Worm (Caenorhabditis elegans) whole organism, L4 larva: ENCODE data around the gene ddl-1.

Source experiments
- D1046.2 ChIP-seq: fragments of 200-800 bp; sonication (Bioruptor generic); IDR thresholded peaks from 2 replicates; pipeline ENCODE4 v1.3.6; 2022; ENCODE audit warnings: missing genetic modification characterization, missing compliant biosample characterization
- F37D6.2 ChIP-seq: sonication (generic microtip); optimal IDR thresholded peaks from 2 replicates; lab custom pipeline; 2016; ENCODE audit warnings: mild to moderate bottlenecking, missing genetic modification characterization, missing compliant biosample characterization
- F44E2.7 ChIP-seq: fragments of 200-800 bp; sonication (Bioruptor generic); IDR thresholded peaks from 2 replicates; pipeline ENCODE4 v2.1.2; 2022; ENCODE audit warnings: missing genetic modification characterization, missing compliant biosample characterization
- F49E8.2 ChIP-seq: sonication (generic microtip); optimal IDR thresholded peaks from 2 replicates; lab custom pipeline; 2016; ENCODE audit warnings: missing compliant biosample characterization, mild to moderate bottlenecking, missing genetic modification characterization, borderline replicate concordance
- R02D3.7 ChIP-seq: fragments of 150-350 bp; sonication (generic microtip); optimal IDR thresholded peaks from 3 replicates; lab custom pipeline; 2014; ENCODE audit warnings: missing biosample characterization, missing genetic modification characterization
- T26A8.4 ChIP-seq: fragments of 200-800 bp; sonication (Bioruptor generic); IDR thresholded peaks from 2 replicates; pipeline ENCODE4 v1.3.6; 2022; ENCODE audit warnings: missing genetic modification characterization, missing compliant biosample characterization
- Y105C5A.15 ChIP-seq: fragments of 200-800 bp; sonication (Bioruptor generic); IDR thresholded peaks from 2 replicates; pipeline ENCODE4 v1.3.6; 2022; ENCODE audit warnings: missing genetic modification characterization, missing compliant biosample characterization
- Y48G9A.11 ChIP-seq: fragments of 200-800 bp; sonication (Bioruptor generic); IDR thresholded peaks from 2 replicates; pipeline ENCODE4 v1.3.6; 2022; ENCODE audit warnings: missing genetic modification reagents, missing genetic modification characterization, missing compliant biosample characterization
- Y75B8A.6 ChIP-seq: fragments of 200-800 bp; sonication (Bioruptor generic); IDR thresholded peaks from 2 replicates; pipeline ENCODE4 v1.3.6; 2022; ENCODE audit warnings: missing genetic modification reagents, missing genetic modification characterization, missing compliant biosample characterization
- aha-1 ChIP-seq: fragments of 150-350 bp; peaks from one replicate; lab custom pipeline; 2014; ENCODE audit warnings: missing biosample characterization, missing genetic modification characterization
- aly-2 ChIP-seq: sonication (generic microtip); optimal IDR thresholded peaks from 2 replicates; lab custom pipeline; 2018; ENCODE audit warnings: missing biosample characterization, missing genetic modification characterization
- ceh-28 ChIP-seq: fragments of 150-350 bp; optimal IDR thresholded peaks from 2 replicates; lab custom pipeline; 2014; ENCODE audit warnings: missing biosample characterization, missing genetic modification reagents, missing genetic modification characterization
- ceh-62 ChIP-seq: sonication (generic microtip); optimal IDR thresholded peaks from 2 replicates; lab custom pipeline; 2017; ENCODE audit warnings: missing biosample characterization, missing genetic modification characterization
- ces-1 ChIP-seq: fragments of 150-350 bp; sonication (generic microtip); optimal IDR thresholded peaks from 4 replicates; lab custom pipeline; 2014; ENCODE audit warnings: missing biosample characterization, missing genetic modification reagents, missing genetic modification characterization
- cey-2 ChIP-seq: sonication (generic microtip); optimal IDR thresholded peaks from 3 replicates; lab custom pipeline; 2017; ENCODE audit warnings: missing genetic modification characterization, mild to moderate bottlenecking, missing compliant biosample characterization, antibody characterized with exemption, borderline replicate concordance; ENCODE audit not compliant: insufficient read depth
- daf-16 ChIP-seq, 3 experiments: sonication (generic microtip); optimal IDR thresholded peaks; 2 replicates each; lab custom pipeline; 2016 to 2017; ENCODE audit warnings: missing genetic modification characterization in 3 of 3, missing genetic modification reagents in 3 of 3, mild to moderate bottlenecking in 2 of 3, missing compliant biosample characterization in 2 of 3, missing biosample characterization in 1 of 3, moderate library complexity in 1 of 3
- daf-8 ChIP-seq: fragments of 200-800 bp; sonication (Bioruptor generic); IDR thresholded peaks from 2 replicates; pipeline ENCODE4 v1.3.6; 2022; ENCODE audit warnings: missing genetic modification characterization, missing compliant biosample characterization
- dmd-6 ChIP-seq: fragments of 200-800 bp; sonication (Bioruptor generic); IDR thresholded peaks from 2 replicates; pipeline ENCODE4 v1.3.6; 2022; ENCODE audit warnings: missing genetic modification reagents, missing genetic modification characterization, missing compliant biosample characterization
- dmd-8 ChIP-seq: fragments of 200-800 bp; sonication (Bioruptor generic); IDR thresholded peaks from 2 replicates; pipeline ENCODE4 v1.3.6; 2022; ENCODE audit warnings: missing genetic modification characterization, missing compliant biosample characterization
- duxl-1 ChIP-seq: sonication (generic microtip); optimal IDR thresholded peaks from 2 replicates; lab custom pipeline; 2016; ENCODE audit warnings: mild to moderate bottlenecking, missing genetic modification characterization, moderate library complexity, missing compliant biosample characterization; ENCODE audit not compliant: poor library complexity
- hif-1 ChIP-seq, 2 experiments: sonication (generic microtip); optimal IDR thresholded peaks; 2 replicates each; lab custom pipeline; 2016 to 2017; ENCODE audit warnings: missing compliant biosample characterization in 2 of 2, missing genetic modification characterization in 2 of 2, missing genetic modification reagents in 2 of 2, missing genotype in 2 of 2, mild to moderate bottlenecking in 1 of 2
- hlh-11 ChIP-seq: fragments of 200-800 bp; sonication (Bioruptor generic); optimal IDR thresholded peaks from 2 replicates; lab custom pipeline; 2018; ENCODE audit warnings: mild to moderate bottlenecking, missing genetic modification characterization, missing compliant biosample characterization
- hlh-30 ChIP-seq: sonication (generic microtip); optimal IDR thresholded peaks from 2 replicates; lab custom pipeline; 2017; ENCODE audit warnings: antibody characterized with exemption, mild to moderate bottlenecking, missing genetic modification characterization, missing compliant biosample characterization; ENCODE audit not compliant: insufficient read depth
- hmg-1.1 ChIP-seq: fragments of 200-800 bp; sonication (Bioruptor generic); IDR thresholded peaks from 2 replicates; pipeline ENCODE4 v1.3.6; 2022; ENCODE audit warnings: missing genetic modification reagents, missing genetic modification characterization, missing compliant biosample characterization
- jun-1 ChIP-seq: fragments of 150-350 bp; optimal IDR thresholded peaks from 2 replicates; lab custom pipeline; 2014; ENCODE audit warnings: missing biosample characterization, missing genetic modification reagents, missing genetic modification characterization
- lim-7 ChIP-seq: fragments of 200-800 bp; sonication (Bioruptor generic); IDR thresholded peaks from 2 replicates; pipeline ENCODE4 v1.3.6; 2022; ENCODE audit warnings: missing genetic modification characterization, missing compliant biosample characterization
- lin-38 ChIP-seq: fragments of 200-800 bp; sonication (Bioruptor generic); IDR thresholded peaks from 2 replicates; pipeline ENCODE4 v1.3.6; 2022; ENCODE audit warnings: missing genetic modification reagents, missing genetic modification characterization, missing compliant biosample characterization
- lin-39 ChIP-seq: fragments of 150-350 bp; optimal IDR thresholded peaks from 2 replicates; lab custom pipeline; 2014; ENCODE audit warnings: missing biosample characterization, missing genetic modification reagents, missing genetic modification characterization
- lir-3 ChIP-seq: sonication (generic microtip); optimal IDR thresholded peaks from 2 replicates; lab custom pipeline; 2016; ENCODE audit warnings: mild to moderate bottlenecking, missing genetic modification characterization, missing compliant biosample characterization
- mxl-3 ChIP-seq: fragments of 200-800 bp; sonication (Bioruptor generic); optimal IDR thresholded peaks from 2 replicates; lab custom pipeline; 2018; ENCODE audit warnings: mild to moderate bottlenecking, missing genetic modification characterization, missing compliant biosample characterization
- nhr-111 ChIP-seq: fragments of 200-800 bp; sonication (Bioruptor generic); optimal IDR thresholded peaks from 2 replicates; lab custom pipeline; 2018; ENCODE audit warnings: mild to moderate bottlenecking, missing genetic modification characterization, missing compliant biosample characterization
- nhr-28 ChIP-seq: fragments of 150-350 bp; optimal IDR thresholded peaks from 2 replicates; lab custom pipeline; 2014; ENCODE audit warnings: missing biosample characterization, missing genetic modification characterization
- nhr-6 ChIP-seq: fragments of 150-350 bp; optimal IDR thresholded peaks from 2 replicates; lab custom pipeline; 2014; ENCODE audit warnings: missing biosample characterization, missing genetic modification characterization
- nhr-76 ChIP-seq: fragments of 150-350 bp; optimal IDR thresholded peaks from 2 replicates; lab custom pipeline; 2014; ENCODE audit warnings: missing biosample characterization, missing genetic modification characterization
- php-3 ChIP-seq: fragments of 200-800 bp; sonication (Bioruptor generic); IDR thresholded peaks from 2 replicates; pipeline ENCODE4 v1.3.6; 2022; ENCODE audit warnings: missing genetic modification reagents, missing genetic modification characterization, missing compliant biosample characterization
- pqm-1 ChIP-seq: sonication (generic microtip); optimal IDR thresholded peaks from 2 replicates; lab custom pipeline; 2017; ENCODE audit warnings: missing biosample characterization, missing genetic modification characterization
- sdz-12 ChIP-seq: fragments of 200-800 bp; sonication (Bioruptor generic); optimal IDR thresholded peaks from 2 replicates; lab custom pipeline; 2018; ENCODE audit warnings: mild to moderate bottlenecking, missing genetic modification characterization, missing compliant biosample characterization
- snpc-1.2 ChIP-seq: fragments of 200-800 bp; sonication (Bioruptor generic); IDR thresholded peaks from 2 replicates; pipeline ENCODE4 v1.3.6; 2022; ENCODE audit warnings: missing genetic modification reagents, missing genetic modification characterization, missing compliant biosample characterization
- snpc-4 ChIP-seq: fragments of 150-350 bp; optimal IDR thresholded peaks from 2 replicates; lab custom pipeline; 2014; ENCODE audit warnings: missing biosample characterization, missing genetic modification characterization
- spr-1 ChIP-seq: sonication (generic microtip); optimal IDR thresholded peaks from 2 replicates; lab custom pipeline; 2016; ENCODE audit warnings: mild to moderate bottlenecking, missing genetic modification characterization, missing compliant biosample characterization
- unc-130 ChIP-seq: sonication (generic microtip); optimal IDR thresholded peaks from 2 replicates; lab custom pipeline; 2016; ENCODE audit warnings: missing genetic modification reagents, missing genetic modification characterization, missing compliant biosample characterization
- unc-39 ChIP-seq: sonication (generic microtip); optimal IDR thresholded peaks from 2 replicates; lab custom pipeline; 2017; ENCODE audit warnings: missing biosample characterization, missing genetic modification characterization
- unc-62 ChIP-seq, 3 experiments: fragments of 150-350 bp in 1 of 3; sonication (generic microtip); optimal IDR thresholded peaks in 2 of 3; peaks in 1 of 3; 1 replicate in 1 of 3; 2 replicates in 2 of 3; lab custom pipeline; 2014 to 2017; ENCODE audit warnings: missing biosample characterization in 3 of 3, missing genetic modification characterization in 3 of 3, missing genetic modification reagents in 3 of 3, missing genotype in 1 of 3
- vab-7 ChIP-seq: fragments of 200-800 bp; sonication (Bioruptor generic); IDR thresholded peaks from 2 replicates; pipeline ENCODE4 v1.3.6; 2022; ENCODE audit warnings: missing genetic modification reagents, missing genetic modification characterization, missing compliant biosample characterization
- zfp-2 ChIP-seq: sonication (generic microtip); optimal IDR thresholded peaks from 2 replicates; lab custom pipeline; 2016; ENCODE audit warnings: mild to moderate bottlenecking, missing genetic modification characterization, missing compliant biosample characterization
- zfp-3 ChIP-seq: fragments of 200-800 bp; sonication (Bioruptor generic); conservative IDR thresholded peaks from 2 replicates; pipeline ENCODE4 v1.3.6; 2022; ENCODE audit warnings: missing genetic modification reagents, missing genetic modification characterization, missing compliant biosample characterization
- ztf-11 ChIP-seq: fragments of 150-350 bp; optimal IDR thresholded peaks from 2 replicates; lab custom pipeline; 2014; ENCODE audit warnings: missing biosample characterization, missing genetic modification characterization

ddl-1 gene

DNA sequence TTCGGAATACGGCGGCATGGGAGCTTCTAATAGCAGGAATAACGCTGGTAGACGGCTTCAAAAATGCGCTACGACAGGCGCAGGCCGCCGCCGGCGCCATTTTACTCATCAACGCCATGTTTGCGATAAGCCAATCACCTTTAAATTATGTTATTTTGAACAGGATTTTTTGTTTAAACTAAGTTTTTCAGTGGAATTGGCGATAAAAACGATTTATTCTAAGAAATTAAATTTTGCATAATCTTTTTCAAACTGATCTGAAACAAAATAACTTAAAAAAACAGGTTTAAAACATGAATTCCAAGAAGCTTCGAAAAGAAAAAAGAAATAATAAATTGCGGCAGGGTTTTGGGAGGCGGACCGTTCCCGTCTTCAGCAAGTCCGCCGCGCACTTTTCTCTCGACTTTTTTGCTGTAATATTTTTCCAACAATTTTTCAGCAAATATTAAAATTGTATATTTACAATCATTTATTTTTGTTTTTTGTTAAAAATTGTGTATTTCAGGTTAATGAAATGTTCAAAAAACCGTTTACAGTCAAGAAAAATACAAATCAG lies 43.1 kb upstream of the ddl-1 start, which contains the start of the genes ndub-5 and eif-2D (continued):
- TF ChIP-seq zfp-3 (GFP tag; lab: Robert Waterston, UW) = no peak
- TF ChIP-seq vab-7 = no peak
- TF ChIP-seq lin-39 (tag; lab: Kevin White, UChicago) = no peak
- no peak for TF ChIP-seq ces-1 (GFP tag; lab: Kevin White, UChicago)
- no peak for TF ChIP-seq hmg-1.1 (GFP tag; lab: Robert Waterston, UW)
- no peak for TF ChIP-seq sdz-12 (GFP tag; lab: Kevin White, UChicago)
- no peak for TF ChIP-seq hif-1 (tag; optimal IDR thresholded peaks at IDR 0.05; lab: Kevin White, UChicago)
- TF ChIP-seq unc-39 (tag; lab: Kevin White, UChicago) = no peak
- TF ChIP-seq ceh-62 (tag; lab: Kevin White, UChicago) = no peak

DNA sequence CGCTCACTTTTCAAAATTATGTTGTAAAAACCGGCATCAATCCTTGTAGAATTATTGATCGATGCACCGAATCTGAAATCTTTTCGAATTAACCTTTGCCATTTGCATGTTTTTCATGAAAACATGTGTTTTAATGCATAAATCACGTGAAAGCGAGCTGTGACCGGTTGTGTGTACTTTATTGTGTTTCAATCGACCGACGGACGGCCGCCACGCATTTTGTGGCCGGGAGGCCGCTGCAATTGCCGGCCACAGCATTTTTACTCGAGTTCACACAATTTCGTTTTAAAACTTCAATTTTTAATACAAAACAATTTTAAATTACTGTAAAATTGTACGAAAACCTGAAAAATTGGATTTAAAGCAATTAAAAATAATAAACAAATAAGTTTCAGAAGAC lies 40.8 kb upstream of the ddl-1 start, which contains the start of gene C25H3.11:
Gene C25H3.11, minus strand, starts transcription at position 82 of the 400 bp plus-strand sequence.
- TF ChIP-seq lir-3 (tag; lab: Kevin White, UChicago) = no peak
- TF ChIP-seq lin-39 (tag; lab: Kevin White, UChicago) = no peak
- peak; percentile 86 for TF ChIP-seq hlh-30 (tag; lab: Kevin White, UChicago)
- TF ChIP-seq nhr-6 (tag; lab: Kevin White, UChicago) = no peak
- no peak for TF ChIP-seq jun-1 (tag; lab: Kevin White, UChicago)
- TF ChIP-seq pqm-1 (tag; lab: Kevin White, UChicago) = no peak
- no peak for TF ChIP-seq snpc-1.2
- TF ChIP-seq cey-2 = no peak
- peak; percentile 54 for TF ChIP-seq mxl-3
- TF ChIP-seq T26A8.4 (GFP tag; lab: Robert Waterston, UW) = 0 out of 2 replicates have a peak, but pooled peaks have one; percentile 15
- TF ChIP-seq nhr-111 (GFP tag; lab: Kevin White, UChicago) = no peak
- 0 out of 2 replicates have a peak, but pooled peaks have one; percentile 45 for TF ChIP-seq F44E2.7
- no peak for TF ChIP-seq aha-1 (tag; lab: Kevin White, UChicago)
- TF ChIP-seq ces-1 (GFP tag; lab: Kevin White, UChicago) = no peak
- peak; percentile 78 for TF ChIP-seq hlh-11 (tag; lab: Kevin White, UChicago)
- no peak for TF ChIP-seq lim-7 (GFP tag; lab: Robert Waterston, UW)
- TF ChIP-seq spr-1 (tag; lab: Kevin White, UChicago) = peak; percentile 28
- TF ChIP-seq nhr-76 (tag; lab: Kevin White, UChicago) = no peak
- peak; percentile 49; the same call in 1 of the 2 replicates for TF ChIP-seq dmd-6 (GFP tag; lab: Robert Waterston, UW)
- no peak for TF ChIP-seq aly-2
- TF ChIP-seq Y75B8A.6 (GFP tag; lab: Robert Waterston, UW) = 0 out of 2 replicates have a peak, but pooled peaks have one; percentile 10
- no peak for TF ChIP-seq snpc-4
- no peak for TF ChIP-seq R02D3.7 (tag; lab: Kevin White, UChicago)
- TF ChIP-seq D1046.2 = no peak
- TF ChIP-seq Y48G9A.11 (GFP tag; lab: Robert Waterston, UW) = no peak
- peak; percentile 20; the same call in 1 of the 2 replicates for TF ChIP-seq vab-7
- no peak for TF ChIP-seq ceh-28 (tag; lab: Kevin White, UChicago)
- no peak for TF ChIP-seq dmd-8 (GFP tag; lab: Robert Waterston, UW)
- no peak for TF ChIP-seq F37D6.2 (tag; lab: Kevin White, UChicago)
- TF ChIP-seq daf-8 (GFP tag; lab: Robert Waterston, UW) = no peak
- TF ChIP-seq unc-39 (tag; lab: Kevin White, UChicago) = no peak
- TF ChIP-seq ceh-62 (tag; lab: Kevin White, UChicago) = no peak
- 0 out of 2 replicates have a peak, but pooled peaks have one; percentile 32 for TF ChIP-seq php-3 (GFP tag; lab: Robert Waterston, UW)
- TF ChIP-seq daf-16 (GFP tag; optimal IDR thresholded peaks at IDR 0.05; lab: Kevin White, UChicago) = no peak
- TF ChIP-seq daf-16 (tag; optimal IDR thresholded peaks at IDR 0.05; lab: Kevin White, UChicago) = peak; percentile 66
- peak in 1 of 2 experiments; percentile 76 for TF ChIP-seq unc-62 (GFP tag; optimal IDR thresholded peaks at IDR 0.05 in 1 of 2; lab: Kevin White, UChicago)
- TF ChIP-seq unc-62 (tag; optimal IDR thresholded peaks at IDR 0.05; lab: Kevin White, UChicago) = no peak
- TF ChIP-seq F49E8.2 = no peak
- no peak for TF ChIP-seq ztf-11
- TF ChIP-seq lin-38 (GFP tag; lab: Robert Waterston, UW) = no peak
- no peak for TF ChIP-seq zfp-2 (tag; lab: Kevin White, UChicago)
- no peak for TF ChIP-seq unc-130
- no peak for TF ChIP-seq sdz-12 (GFP tag; lab: Kevin White, UChicago)
- TF ChIP-seq Y105C5A.15 (GFP tag; lab: Robert Waterston, UW) = no peak
- TF ChIP-seq nhr-28 (tag; lab: Kevin White, UChicago) = peak; percentile 49
- TF ChIP-seq duxl-1 (tag; lab: Kevin White, UChicago) = no peak
